Fruit fly (Drosophila melanogaster) whole organism, pupa: Measurements from ENCODE around the gene CG15879.

Source experiments
- CG10348 ChIP-seq: fragments of 200-800 bp; sonication (Bioruptor generic); IDR thresholded peaks from 2 replicates; pipeline ENCODE4 v1.3.6; 2022; ENCODE audit warnings: missing biosample characterization, missing genetic modification characterization
- CG12605 ChIP-seq: fragments of 200-800 bp; sonication (Bioruptor generic); IDR thresholded peaks from 2 replicates; pipeline ENCODE4 v1.3.6; 2022; ENCODE audit warnings: missing biosample characterization, missing genetic modification characterization
- CG13204 ChIP-seq: fragments of 200-800 bp; sonication (Bioruptor generic); optimal IDR thresholded peaks from 2 replicates; lab custom pipeline; 2018; ENCODE audit warnings: missing biosample characterization, mild to moderate bottlenecking, missing genetic modification characterization, moderate library complexity
- CG14655 ChIP-seq: fragments of 200-800 bp; sonication (Bioruptor generic); optimal IDR thresholded peaks from 3 replicates; lab custom pipeline; 2017; ENCODE audit warnings: mild to moderate bottlenecking, missing biosample characterization, missing genetic modification reagents, missing genetic modification characterization
- CG32121 ChIP-seq: fragments of 200-800 bp; sonication (Bioruptor generic); IDR thresholded peaks from 2 replicates; pipeline ENCODE4 v1.3.6; 2022; ENCODE audit warnings: missing biosample characterization, missing genetic modification characterization
- CG34367 ChIP-seq: fragments of 200-800 bp; sonication (Bioruptor generic); optimal IDR thresholded peaks from 2 replicates; lab custom pipeline; 2018; ENCODE audit warnings: missing biosample characterization, mild to moderate bottlenecking, missing genetic modification characterization
- CG4496 ChIP-seq: fragments of 200-800 bp; sonication (Bioruptor generic); IDR thresholded peaks from 3 replicates; pipeline ENCODE4 v1.3.6; 2022; ENCODE audit warnings: missing biosample characterization, missing genetic modification characterization
- CG8301 ChIP-seq: fragments of 200-800 bp; sonication (Bioruptor generic); optimal IDR thresholded peaks from 2 replicates; lab custom pipeline; 2018; ENCODE audit warnings: missing biosample characterization, mild to moderate bottlenecking, missing genetic modification characterization
- Snoo ChIP-seq: fragments of 200-800 bp; sonication (Bioruptor generic); optimal IDR thresholded peaks from 3 replicates; lab custom pipeline; 2017; ENCODE audit warnings: missing biosample characterization, mild to moderate bottlenecking, missing genetic modification characterization, inconsistent platforms

DNA sequence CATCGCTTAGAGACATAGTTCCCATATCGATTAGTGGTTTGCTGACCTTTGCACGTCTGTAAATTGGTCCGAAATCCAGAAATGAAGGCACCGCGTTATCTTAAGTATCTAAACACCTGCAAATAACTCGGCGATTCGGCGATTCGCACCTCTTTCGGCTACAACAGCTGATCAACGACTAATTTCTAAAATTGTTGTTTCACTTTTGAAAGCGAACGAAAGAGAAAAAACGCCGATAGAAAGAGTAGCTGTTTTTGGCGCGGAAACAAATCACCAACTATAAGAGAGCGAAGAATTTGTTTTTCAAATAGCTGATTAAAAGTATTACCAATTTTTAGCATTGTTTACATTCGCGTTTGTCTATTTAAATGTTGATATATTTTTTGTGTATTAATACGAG is at the start of gene CG15879:
- TF ChIP-seq CG13204 (GFP tag; lab: Kevin White, UChicago) (no peak), CG32121 (GFP tag; lab: Robert Waterston, UW) (no peak), CG12605 (GFP tag; lab: Robert Waterston, UW) (no peak), CG34367 (tag; lab: Kevin White, UChicago) (no peak), CG8301 (tag; lab: Kevin White, UChicago) (no peak), CG10348 (GFP tag; lab: Robert Waterston, UW) (no peak), CG4496 (GFP tag; lab: Robert Waterston, UW) (no peak), CG14655 (GFP tag; lab: Kevin White, UChicago) (no peak), Snoo (no peak)
